Fruit fly (Drosophila melanogaster): ENCODE results near the gene mdy.

Gene mdy

DNA sequence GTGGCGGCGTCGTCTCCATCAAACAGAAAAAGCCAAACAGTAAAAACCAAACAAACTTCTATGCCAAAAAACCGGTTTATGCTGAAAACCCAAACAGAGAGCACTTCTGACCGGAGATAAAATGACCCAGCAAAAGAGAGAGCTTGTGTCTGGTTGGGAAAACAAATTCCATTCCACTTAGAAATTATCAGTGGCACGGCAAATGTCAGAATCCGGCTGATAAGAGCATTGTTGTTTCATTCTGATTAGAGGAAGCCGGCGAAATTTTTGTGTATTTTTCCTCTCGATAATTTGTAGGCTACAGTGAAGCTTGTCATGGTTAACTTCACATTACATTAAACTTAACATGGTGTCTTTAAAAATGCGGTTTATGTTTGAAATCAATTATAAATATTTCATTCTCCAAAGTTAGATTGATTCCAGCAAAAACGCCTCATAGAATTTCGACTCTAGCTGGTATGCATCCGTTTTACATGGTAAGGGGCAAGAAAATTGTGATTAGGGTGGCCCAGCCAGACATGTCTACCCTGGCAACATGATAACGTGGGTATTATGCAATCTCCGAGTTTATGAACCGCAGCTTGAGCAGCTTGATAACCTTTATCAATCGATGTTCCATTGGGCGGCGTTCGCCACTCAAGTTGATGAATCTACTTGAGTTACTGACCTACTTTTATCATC, 1.1 kb downstream of the mdy start (continued):
- TF ChIP-seq hkb (optimal IDR thresholded peaks at IDR 0.05) (no peak), hkb (GFP tag; IDR thresholded peaks at IDR 0.05) (no peak), Meics (GFP tag; optimal IDR thresholded peaks at IDR 0.05) (no peak), al (GFP tag; IDR thresholded peaks at IDR 0.05) (no peak), Taf1 (GFP tag; IDR thresholded peaks at IDR 0.05) (no peak), CG1024 (GFP tag; IDR thresholded peaks at IDR 0.05) (no peak), aop (GFP tag; IDR thresholded peaks at IDR 0.05) (no peak), CG4424 (GFP tag; optimal IDR thresholded peaks at IDR 0.05) (no peak), CG7839 (tag; optimal IDR thresholded peaks at IDR 0.05) (peak; percentile 36), CG9727 (GFP tag; optimal IDR thresholded peaks at IDR 0.05) (peak; percentile 14), Dip2 (GFP tag; IDR thresholded peaks at IDR 0.05) (no peak), Deaf1 (tag; optimal IDR thresholded peaks at IDR 0.05) (no peak), CG10147 (GFP tag; optimal IDR thresholded peaks at IDR 0.05) (no peak), croc (GFP tag; conservative IDR thresholded peaks at IDR 0.05) (no peak), CG1529 (GFP tag; optimal IDR thresholded peaks at IDR 0.05) (no peak), sqz (GFP tag; optimal IDR thresholded peaks at IDR 0.05) (no peak), CG6765 (GFP tag; optimal IDR thresholded peaks at IDR 0.05) (no peak), CG14441 (GFP tag; IDR thresholded peaks at IDR 0.05) (peak; percentile 43; the same call in 1 of the 2 replicates), ato (GFP tag; IDR thresholded peaks at IDR 0.05; ENCODE audit: partially characterized antibody) (no peak), CG5180 (GFP tag; optimal IDR thresholded peaks at IDR 0.05) (no peak), CG18011 (GFP tag; optimal IDR thresholded peaks at IDR 0.05) (no peak), CG6689 (GFP tag; IDR thresholded peaks at IDR 0.05) (no peak; the same call in 1 of the 2 replicates), fd64A (GFP tag; optimal IDR thresholded peaks at IDR 0.05) (no peak), CG10274 (GFP tag; optimal IDR thresholded peaks at IDR 0.05) (no peak), Jarid2 (GFP tag; optimal IDR thresholded peaks at IDR 0.05) (no peak), CG30431 (GFP tag; optimal IDR thresholded peaks at IDR 0.05) (no peak), CG6254 (GFP tag; optimal IDR thresholded peaks at IDR 0.05) (no peak), CG8290 (GFP tag; optimal IDR thresholded peaks at IDR 0.05) (no peak), CG8290 (tag; optimal IDR thresholded peaks at IDR 0.05) (peak in 1 of 2 experiments; percentile 42), CG13296 (GFP tag; optimal IDR thresholded peaks at IDR 0.05) (no peak), CG17361 (GFP tag; IDR thresholded peaks at IDR 0.05) (no peak), CG1233 (GFP tag; optimal IDR thresholded peaks at IDR 0.05) (no peak), insv (GFP tag; optimal IDR thresholded peaks at IDR 0.05) (peak; percentile 76 to 97), CG8089 (GFP tag; optimal IDR thresholded peaks at IDR 0.05) (no peak), Rx (GFP tag; IDR thresholded peaks at IDR 0.05) (no peak), ERR (GFP tag; optimal IDR thresholded peaks at IDR 0.05) (peak; percentile 5), Pdp1 (GFP tag; optimal IDR thresholded peaks at IDR 0.05) (peak; percentile 49 to 97), CG2678 (tag; optimal IDR thresholded peaks at IDR 0.05) (peak; percentile 27), Sin3A (optimal IDR thresholded peaks at IDR 0.05) (no peak), CG13894 (tag; optimal IDR thresholded peaks at IDR 0.05) (no peak), amos (GFP tag; IDR thresholded peaks at IDR 0.05; ENCODE audit: partially characterized antibody) (no peak), CG31365 (tag; optimal IDR thresholded peaks at IDR 0.05) (no peak), CG10267 (tag; optimal IDR thresholded peaks at IDR 0.05) (no peak), hb (GFP tag; IDR thresholded peaks at IDR 0.05; ENCODE audit: partially characterized antibody) (no peak), pita (GFP tag; optimal IDR thresholded peaks at IDR 0.05) (no peak), CG3407 (GFP tag; optimal IDR thresholded peaks at IDR 0.05) (no peak), Bgb (GFP tag; IDR thresholded peaks at IDR 0.05; ENCODE audit: partially characterized antibody) (no peak), fd96Cb (tag; optimal IDR thresholded peaks at IDR 0.05) (no peak), pho (GFP tag; optimal IDR thresholded peaks at IDR 0.05) (peak; percentile 29), Rfx (GFP tag; IDR thresholded peaks at IDR 0.05) (peak; percentile 70), Hand (GFP tag; optimal IDR thresholded peaks at IDR 0.05) (no peak)
